Fruit fly (Drosophila melanogaster) whole organism, adult: Measurements from ENCODE around the gene trh.

Source experiments
- CG11617 ChIP-seq: fragments of 200-800 bp; sonication (Bioruptor generic); optimal IDR thresholded peaks from 2 replicates; lab custom pipeline; 2017; ENCODE audit warnings: mild to moderate bottlenecking, missing biosample characterization, missing genetic modification reagents, missing genetic modification characterization
- CG12768 ChIP-seq: fragments of 200-800 bp; sonication (Bioruptor generic); optimal IDR thresholded peaks from 2 replicates; lab custom pipeline; 2017; ENCODE audit warnings: missing biosample characterization, missing genetic modification characterization, mild to moderate bottlenecking, moderate library complexity, missing genetic modification reagents
- CG14711 ChIP-seq: fragments of 200-800 bp; sonication (Bioruptor generic); optimal IDR thresholded peaks from 2 replicates; lab custom pipeline; 2018; ENCODE audit warnings: missing biosample characterization, mild to moderate bottlenecking, missing genetic modification characterization, moderate library complexity
- CG1620 ChIP-seq: fragments of 200-800 bp; sonication (Bioruptor generic); optimal IDR thresholded peaks from 2 replicates; lab custom pipeline; 2016; ENCODE audit warnings: missing biosample characterization, missing genetic modification characterization
- CG33017 ChIP-seq: fragments of 200-800 bp; sonication (Bioruptor generic); optimal IDR thresholded peaks from 2 replicates; lab custom pipeline; 2018; ENCODE audit warnings: missing biosample characterization, mild to moderate bottlenecking, missing genetic modification characterization, moderate library complexity
- CG5204 ChIP-seq: fragments of 200-800 bp; sonication (Bioruptor generic); optimal IDR thresholded peaks from 2 replicates; lab custom pipeline; 2016; ENCODE audit warnings: missing biosample characterization, missing genetic modification characterization
- CG7045 ChIP-seq: fragments of 200-800 bp; sonication (Bioruptor generic); optimal IDR thresholded peaks from 2 replicates; lab custom pipeline; 2017; ENCODE audit warnings: missing biosample characterization, mild to moderate bottlenecking, missing genetic modification characterization
- CG7101 ChIP-seq: fragments of 200-800 bp; sonication (Bioruptor generic); optimal IDR thresholded peaks from 2 replicates; lab custom pipeline; 2018; ENCODE audit warnings: missing biosample characterization, mild to moderate bottlenecking, missing genetic modification characterization, moderate library complexity
- Clk ChIP-seq: fragments of 200-800 bp; sonication (Bioruptor generic); optimal IDR thresholded peaks from 2 replicates; lab custom pipeline; 2017; ENCODE audit warnings: missing biosample characterization, missing genetic modification characterization
- Crg-1 ChIP-seq: fragments of 200-800 bp; sonication (Bioruptor generic); optimal IDR thresholded peaks from 2 replicates; lab custom pipeline; 2016; ENCODE audit warnings: missing biosample characterization, missing genetic modification characterization
- Hr96 ChIP-seq: fragments of 200-800 bp; sonication (Bioruptor generic); optimal IDR thresholded peaks from 2 replicates; lab custom pipeline; 2016; ENCODE audit warnings: missing biosample characterization, missing genetic modification characterization
- Mnt ChIP-seq: fragments of 200-800 bp; sonication (Bioruptor generic); optimal IDR thresholded peaks from 2 replicates; lab custom pipeline; 2016; ENCODE audit warnings: missing biosample characterization, mild to moderate bottlenecking, missing genetic modification characterization
- bab1 ChIP-seq: fragments of 200-800 bp; sonication (Bioruptor generic); optimal IDR thresholded peaks from 3 replicates; lab custom pipeline; 2019; ENCODE audit warnings: missing biosample characterization, mild to moderate bottlenecking, missing genetic modification characterization, moderate library complexity
- cic ChIP-seq: fragments of 200-800 bp; sonication (Bioruptor generic); optimal IDR thresholded peaks from 2 replicates; lab custom pipeline; 2017; ENCODE audit warnings: missing biosample characterization, mild to moderate bottlenecking, missing genetic modification characterization, moderate library complexity
- cnc ChIP-seq, 2 experiments: fragments of >200 bp; optimal IDR thresholded peaks; 2 replicates each; lab custom pipeline; 2017
- kay ChIP-seq: fragments of 200-800 bp; sonication (Bioruptor generic); peaks from one replicate; lab custom pipeline; 2016; ENCODE audit warnings: missing biosample characterization, missing genetic modification characterization, borderline replicate concordance
- ovo ChIP-seq: fragments of 200-800 bp; sonication (Bioruptor generic); optimal IDR thresholded peaks from 2 replicates; lab custom pipeline; 2016; ENCODE audit warnings: missing biosample characterization, missing genetic modification characterization
- pad ChIP-seq: fragments of 200-800 bp; sonication (Bioruptor generic); optimal IDR thresholded peaks from 3 replicates; lab custom pipeline; 2017; ENCODE audit warnings: missing biosample characterization, missing genetic modification characterization, mild to moderate bottlenecking, moderate library complexity, missing genetic modification reagents
- tj ChIP-seq: fragments of 200-800 bp; sonication (Bioruptor generic); optimal IDR thresholded peaks from 3 replicates; lab custom pipeline; 2017; ENCODE audit warnings: missing biosample characterization, mild to moderate bottlenecking, missing genetic modification characterization, moderate library complexity
- toe ChIP-seq: fragments of 200-800 bp; sonication (Bioruptor generic); optimal IDR thresholded peaks from 2 replicates; lab custom pipeline; 2016; ENCODE audit warnings: missing biosample characterization, missing genetic modification characterization

Gene trh

dm6 chr3L:409791-410190 is 17.4 kb upstream of the trh start:
- no peak for TF ChIP-seq cic (GFP tag; lab: Kevin White, UChicago)
- TF ChIP-seq Crg-1 (GFP tag; lab: Kevin White, UChicago), result no peak
- TF ChIP-seq Clk (GFP tag; lab: Kevin White, UChicago), result no peak
- TF ChIP-seq Mnt (GFP tag; lab: Kevin White, UChicago), result no peak
- TF ChIP-seq CG11617 (GFP tag; lab: Kevin White, UChicago), result no peak
- TF ChIP-seq bab1, result no peak
- no peak for TF ChIP-seq CG12768 (GFP tag; lab: Kevin White, UChicago)
- TF ChIP-seq CG33017, result no peak
- no peak for TF ChIP-seq tj (GFP tag; lab: Kevin White, UChicago)
- no peak for TF ChIP-seq CG5204
- TF ChIP-seq pad, result no peak
- no peak for TF ChIP-seq CG14711
- no peak for TF ChIP-seq toe
- no peak for TF ChIP-seq CG1620 (GFP tag; lab: Kevin White, UChicago)
- no peak for TF ChIP-seq CG7045 (GFP tag; lab: Kevin White, UChicago)
- no peak for TF ChIP-seq CG7101 (tag; lab: Kevin White, UChicago)

dm6 chr3L:400252-400651 is 7.8 kb upstream of the trh start:
- TF ChIP-seq Clk (GFP tag; lab: Kevin White, UChicago), result no peak
- TF ChIP-seq toe, result no peak
- no peak for TF ChIP-seq kay (GFP tag; lab: Kevin White, UChicago)
- TF ChIP-seq CG7045 (GFP tag; lab: Kevin White, UChicago), result no peak
- no peak for TF ChIP-seq Hr96 (GFP tag; lab: Kevin White, UChicago)
- TF ChIP-seq CG33017, result no peak
- TF ChIP-seq CG11617 (GFP tag; lab: Kevin White, UChicago), result no peak
- TF ChIP-seq Crg-1 (GFP tag; lab: Kevin White, UChicago), result no peak
- no peak for TF ChIP-seq CG1620 (GFP tag; lab: Kevin White, UChicago)

DNA sequence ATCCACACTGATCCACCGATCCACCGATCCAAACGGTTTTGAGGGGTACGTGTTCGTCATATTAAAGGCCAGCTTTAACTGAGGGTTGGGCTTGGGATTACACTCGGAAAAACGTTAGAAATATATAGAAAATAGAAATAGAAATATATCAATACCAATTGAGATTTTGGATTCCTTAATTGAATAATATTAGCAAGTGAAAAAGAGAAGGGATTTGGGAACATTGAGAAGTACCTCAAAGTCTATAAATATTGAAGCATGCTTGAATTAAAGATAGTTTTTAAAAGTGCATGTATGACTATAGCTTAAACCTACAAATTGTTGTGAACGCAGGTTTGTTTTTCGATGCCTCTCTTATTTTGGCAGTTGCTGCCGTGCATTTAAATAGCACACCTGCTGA is 2.8 kb upstream of the trh start:
- TF ChIP-seq cic (GFP tag; lab: Kevin White, UChicago), result no peak
- TF ChIP-seq cnc (optimal IDR thresholded peaks at IDR 0.05; lab: Kevin White, UChicago), result no peak

DNA sequence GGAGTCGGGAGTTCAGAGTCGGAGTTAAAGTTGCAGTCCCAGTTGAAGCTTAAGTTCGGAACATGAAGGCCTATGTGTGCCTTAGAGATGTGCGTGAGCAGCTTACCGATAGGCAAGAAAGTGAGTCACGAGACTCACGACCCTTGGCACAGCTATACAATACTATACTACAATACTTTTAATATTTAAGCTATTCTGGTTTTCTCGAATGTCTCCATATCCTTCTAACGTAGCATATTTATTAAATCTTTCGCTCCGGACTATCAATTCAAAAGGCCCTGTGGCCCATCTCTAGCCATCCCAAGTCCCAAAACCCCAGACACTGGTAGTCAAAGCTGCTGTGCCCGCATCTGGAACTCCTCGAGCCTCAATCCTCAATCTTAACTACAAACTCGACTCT is 2.2 kb downstream of the trh start:
- TF ChIP-seq bab1 (no peak), pad (no peak), cnc (optimal IDR thresholded peaks at IDR 0.05; lab: Kevin White, UChicago) (no peak), CG7045 (GFP tag; lab: Kevin White, UChicago) (no peak), Mnt (GFP tag; lab: Kevin White, UChicago) (no peak), Clk (GFP tag; lab: Kevin White, UChicago) (no peak), Crg-1 (GFP tag; lab: Kevin White, UChicago) (no peak), tj (GFP tag; lab: Kevin White, UChicago) (no peak), CG1620 (GFP tag; lab: Kevin White, UChicago) (no peak), CG33017 (no peak)

- TF ChIP-seq CG33017 (no peak), CG11617 (GFP tag; lab: Kevin White, UChicago) (no peak), CG1620 (GFP tag; lab: Kevin White, UChicago) (no peak), CG12768 (GFP tag; lab: Kevin White, UChicago) (no peak)
Observed at dm6 chr3L:388094-388493, 4.3 kb downstream of the trh start.

dm6 chr3L:385095-385494 is 7.3 kb downstream of the trh start:
- TF ChIP-seq tj (GFP tag; lab: Kevin White, UChicago), result no peak
- TF ChIP-seq bab1, result no peak
- no peak for TF ChIP-seq CG11617 (GFP tag; lab: Kevin White, UChicago)
- TF ChIP-seq Clk (GFP tag; lab: Kevin White, UChicago), result no peak
- no peak for TF ChIP-seq Hr96 (GFP tag; lab: Kevin White, UChicago)
- no peak for TF ChIP-seq CG7045 (GFP tag; lab: Kevin White, UChicago)
- no peak for TF ChIP-seq cic (GFP tag; lab: Kevin White, UChicago)
- TF ChIP-seq toe, result no peak
- TF ChIP-seq ovo, result no peak
- TF ChIP-seq cnc (optimal IDR thresholded peaks at IDR 0.05; lab: Kevin White, UChicago), result no peak
- no peak for TF ChIP-seq CG14711
- no peak for TF ChIP-seq Mnt (GFP tag; lab: Kevin White, UChicago)
- no peak for TF ChIP-seq pad
- no peak for TF ChIP-seq Crg-1 (GFP tag; lab: Kevin White, UChicago)
- no peak for TF ChIP-seq CG33017

DNA sequence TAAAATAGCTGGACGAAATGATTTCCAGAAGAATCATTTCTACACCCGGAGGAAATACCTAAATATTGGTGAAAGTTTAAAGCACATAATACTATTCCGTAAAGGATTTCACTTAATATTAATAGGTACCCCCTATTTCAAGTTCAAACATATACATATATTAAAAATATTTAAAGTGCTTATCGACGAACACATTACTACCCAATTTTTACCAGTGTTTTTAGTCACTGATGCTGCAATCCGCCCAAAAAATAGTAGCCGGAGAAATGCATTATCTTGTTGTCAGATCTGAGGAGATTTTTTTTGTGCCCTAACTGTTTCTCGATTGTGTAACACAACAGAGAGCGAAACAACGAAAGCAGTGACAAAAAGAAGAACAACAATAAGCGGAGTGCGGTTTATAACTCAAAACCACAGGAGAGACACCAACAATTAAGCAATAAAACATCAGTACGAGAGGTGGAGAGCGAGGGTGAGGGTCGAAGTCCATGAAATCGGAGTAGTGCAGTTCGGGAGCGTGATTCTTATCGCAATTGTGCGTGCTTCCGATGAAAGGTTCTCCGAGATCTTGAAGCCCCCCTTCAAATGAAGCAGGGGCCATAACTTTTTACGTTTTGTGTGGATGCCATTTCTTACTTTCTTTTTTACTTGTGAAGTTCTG is 11.4 kb downstream of the trh start:
- TF ChIP-seq Hr96 (GFP tag; lab: Kevin White, UChicago) (no peak), pad (peak; percentile 54), CG5204 (no peak), ovo (no peak), Clk (GFP tag; lab: Kevin White, UChicago) (no peak), Crg-1 (GFP tag; lab: Kevin White, UChicago) (no peak), toe (no peak), CG11617 (GFP tag; lab: Kevin White, UChicago) (no peak), CG33017 (no peak), bab1 (peak; percentile 58)
